Worm (Caenorhabditis elegans): ENCODE data around the gene mtch-1.

DNA sequence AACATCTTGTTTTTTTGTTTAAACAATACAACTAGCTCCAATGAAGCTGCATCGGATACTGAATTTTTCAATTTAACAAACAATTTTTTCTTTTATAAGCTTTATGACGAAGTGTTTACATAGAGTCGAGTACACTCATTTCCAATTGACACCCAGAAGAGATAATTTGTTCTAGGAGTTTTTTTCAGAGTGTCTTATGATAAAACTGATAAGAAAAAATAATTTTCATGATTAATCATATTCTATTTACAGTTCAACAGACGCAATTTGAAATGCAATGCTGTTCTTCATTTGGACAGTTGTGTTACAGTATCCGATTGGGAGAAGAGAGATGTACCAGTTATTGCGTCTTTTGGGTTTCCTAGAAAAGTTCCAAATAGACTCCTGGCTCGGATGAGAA lies 8.0 kb upstream of the mtch-1 start:
- no peak for TF ChIP-seq ama-1 (optimal IDR thresholded peaks at IDR 0.05)
- TF ChIP-seq pes-1 (GFP tag; IDR thresholded peaks at IDR 0.05) = no peak
- no peak for TF ChIP-seq flt-1 (GFP tag; IDR thresholded peaks at IDR 0.05)

All from whole organism, early embryonic.